Fruit fly (Drosophila melanogaster): ENCODE data around the gene ttk.

Gene ttk

dm6 chr3R:31723206-31723933 is 9.7 kb downstream of the ttk start (continued):
- TF ChIP-seq Bteb2 (GFP tag; optimal IDR thresholded peaks at IDR 0.05) (no peak), sc (optimal IDR thresholded peaks at IDR 0.05) (no peak), sc (GFP tag; optimal IDR thresholded peaks at IDR 0.05) (no peak), CG11695 (GFP tag; IDR thresholded peaks at IDR 0.05) (peak; percentile 42; the same call in 2 of the 3 replicates), CG4328 (GFP tag; optimal IDR thresholded peaks at IDR 0.05) (no peak), eyg (GFP tag; optimal IDR thresholded peaks at IDR 0.05) (no peak), unc-4 (GFP tag; IDR thresholded peaks at IDR 0.05; ENCODE audit: partially characterized antibody) (no peak), gsb-n (tag; optimal IDR thresholded peaks at IDR 0.05) (peak; percentile 25), dmrt11E (tag; optimal IDR thresholded peaks at IDR 0.05) (peak; percentile 24), Tbp (GFP tag; optimal IDR thresholded peaks at IDR 0.05) (no peak), gfzf (GFP tag; optimal IDR thresholded peaks at IDR 0.05) (no peak), stwl (tag; optimal IDR thresholded peaks at IDR 0.05) (no peak), CG2202 (tag; optimal IDR thresholded peaks at IDR 0.05) (no peak), Xbp1 (GFP tag; optimal IDR thresholded peaks at IDR 0.05) (peak; percentile 7), CG1792 (GFP tag; optimal IDR thresholded peaks at IDR 0.05) (no peak), pum (GFP tag; optimal IDR thresholded peaks at IDR 0.05) (no peak), CG10979 (tag; optimal IDR thresholded peaks at IDR 0.05) (peak; percentile 33), CG10209 (GFP tag; optimal IDR thresholded peaks at IDR 0.05) (peak; percentile 28), CG4707 (GFP tag; optimal IDR thresholded peaks at IDR 0.05) (no peak), Fer1 (GFP tag; optimal IDR thresholded peaks at IDR 0.05) (no peak), CG5245 (GFP tag; optimal IDR thresholded peaks at IDR 0.05) (no peak), CG1647 (GFP tag; optimal IDR thresholded peaks at IDR 0.05) (no peak), Myb (GFP tag; optimal IDR thresholded peaks at IDR 0.05) (no peak), inv (GFP tag; IDR thresholded peaks at IDR 0.05; ENCODE audit: partially characterized antibody) (no peak), crol (GFP tag; IDR thresholded peaks at IDR 0.05) (peak; percentile 59; the same call in 1 of the 2 replicates), CG17612 (GFP tag; IDR thresholded peaks at IDR 0.05) (no peak), CG3726 (GFP tag; IDR thresholded peaks at IDR 0.05) (no peak), CG7839 (tag; optimal IDR thresholded peaks at IDR 0.05) (peak; percentile 34), Rfx (GFP tag; IDR thresholded peaks at IDR 0.05) (peak; percentile 29; the same call in 1 of the 2 replicates), psq (GFP tag; optimal IDR thresholded peaks at IDR 0.05) (no peak), Fer3 (tag; optimal IDR thresholded peaks at IDR 0.05) (peak; percentile 39), CG3995 (GFP tag; optimal IDR thresholded peaks at IDR 0.05) (no peak), Ada2b (GFP tag; IDR thresholded peaks at IDR 0.05) (no peak), Dad (GFP tag; optimal IDR thresholded peaks at IDR 0.05) (no peak), zf30C (GFP tag; optimal IDR thresholded peaks at IDR 0.05) (no peak), CG32532 (GFP tag; IDR thresholded peaks at IDR 0.05) (no peak), PHDP (tag; optimal IDR thresholded peaks at IDR 0.05) (no peak), CG12104 (GFP tag; optimal IDR thresholded peaks at IDR 0.05) (no peak), fd64A (GFP tag; optimal IDR thresholded peaks at IDR 0.05) (no peak), CG7786 (GFP tag; optimal IDR thresholded peaks at IDR 0.05) (peak; percentile 3), Lim3 (GFP tag; IDR thresholded peaks at IDR 0.05) (no peak), CG34224 (GFP tag; IDR thresholded peaks at IDR 0.05; ENCODE audit: partially characterized antibody) (no peak), C15 (GFP tag; IDR thresholded peaks at IDR 0.05) (no peak), CG10959 (GFP tag; IDR thresholded peaks at IDR 0.05) (no peak), mirr (GFP tag; optimal IDR thresholded peaks at IDR 0.05) (no peak), CG7987 (GFP tag; optimal IDR thresholded peaks at IDR 0.05) (no peak), ase (GFP tag; IDR thresholded peaks at IDR 0.05) (no peak), Ets97D (GFP tag; optimal IDR thresholded peaks at IDR 0.05) (no peak), Elba2 (GFP tag; optimal IDR thresholded peaks at IDR 0.05) (no peak), fd3F (GFP tag; optimal IDR thresholded peaks at IDR 0.05) (no peak), CG7928 (GFP tag; optimal IDR thresholded peaks at IDR 0.05) (no peak)

All from whole organism, embryonic.